Fruit fly (Drosophila melanogaster) whole organism, prepupa: Measurements from ENCODE around the gene SoxN.

Experiments
- CG3032 ChIP-seq: fragments of 200-800 bp; optimal IDR thresholded peaks from 2 replicates; lab custom pipeline; 2019; ENCODE audit warnings: missing biosample characterization, mild to moderate bottlenecking, missing genetic modification characterization, moderate library complexity
- CG34406 ChIP-seq: fragments of 200-800 bp; sonication (Bioruptor generic); optimal IDR thresholded peaks from 3 replicates; lab custom pipeline; 2016; ENCODE audit warnings: missing biosample characterization, missing genetic modification characterization
- CG6854 ChIP-seq: fragments of 200-800 bp; sonication (Bioruptor generic); optimal IDR thresholded peaks from 2 replicates; lab custom pipeline; 2017; ENCODE audit warnings: missing biosample characterization, mild to moderate bottlenecking, missing genetic modification characterization
- Hr38 ChIP-seq: sonication (Bioruptor generic); optimal IDR thresholded peaks from 2 replicates; lab custom pipeline; 2016; ENCODE audit warnings: missing biosample characterization, missing genetic modification characterization
- Lpt ChIP-seq: fragments of 200-800 bp; sonication (Bioruptor generic); optimal IDR thresholded peaks from 3 replicates; lab custom pipeline; 2016; ENCODE audit warnings: missing biosample characterization, missing genetic modification characterization
- fd85E ChIP-seq: fragments of 200-800 bp; sonication (Bioruptor generic); optimal IDR thresholded peaks from 3 replicates; lab custom pipeline; 2016; ENCODE audit warnings: missing biosample characterization, missing genetic modification characterization
- lz ChIP-seq: fragments of 200-800 bp; sonication (Bioruptor generic); optimal IDR thresholded peaks from 3 replicates; lab custom pipeline; 2016; ENCODE audit warnings: missing biosample characterization, missing genetic modification characterization
- net ChIP-seq: fragments of 200-800 bp; sonication (Bioruptor generic); optimal IDR thresholded peaks from 3 replicates; lab custom pipeline; 2016; ENCODE audit warnings: missing biosample characterization, missing genetic modification characterization

- TF ChIP-seq Hr38 (GFP tag; lab: Kevin White, UChicago) (no peak), CG34406 (no peak), lz (GFP tag; lab: Kevin White, UChicago) (no peak), net (GFP tag; lab: Kevin White, UChicago) (no peak), CG3032 (tag; lab: Kevin White, UChicago) (no peak), Lpt (GFP tag; lab: Kevin White, UChicago) (no peak), CG6854 (GFP tag; lab: Kevin White, UChicago) (no peak), fd85E (GFP tag; lab: Kevin White, UChicago) (no peak)
These were observed 26.8 kb downstream of the SoxN start for dm6 chr2L:8852235-8852634.
